Fruit fly (Drosophila melanogaster) whole organism, embryonic: ENCODE data around the gene CG46310.

Source experiments
- Atf-2 ChIP-seq: fragments of 200-800 bp; sonication (Bioruptor generic); optimal IDR thresholded peaks from 2 replicates; lab custom pipeline; 2016; ENCODE audit warnings: missing biosample characterization, missing genetic modification characterization
- Awh ChIP-seq: fragments of 200-800 bp; sonication (Bioruptor generic); IDR thresholded peaks from 2 replicates; pipeline ENCODE4, ENCODE4 v1.3.6; 2022; ENCODE audit warnings: missing biosample characterization, missing genetic modification characterization
- Bgb ChIP-seq: fragments of 200-800 bp; sonication (Bioruptor generic); IDR thresholded peaks from 2 replicates; pipeline ENCODE4 v1.3.6; 2022; ENCODE audit warnings: missing biosample characterization, missing genetic modification characterization; ENCODE audit not compliant: partially characterized antibody
- CG10147 ChIP-seq: fragments of 200-800 bp; sonication (Bioruptor generic); optimal IDR thresholded peaks from 2 replicates; lab custom pipeline; 2019; ENCODE audit warnings: missing biosample characterization, mild to moderate bottlenecking, missing genetic modification characterization, moderate library complexity
- CG1024 ChIP-seq: fragments of 200-800 bp; sonication (Bioruptor generic); IDR thresholded peaks from 2 replicates; pipeline ENCODE4 v1.3.6; 2022; ENCODE audit warnings: missing biosample characterization, missing genetic modification characterization
- CG10274 ChIP-seq: fragments of 200-800 bp; sonication (Bioruptor generic); optimal IDR thresholded peaks from 3 replicates; lab custom pipeline; 2017; ENCODE audit warnings: missing biosample characterization, mild to moderate bottlenecking, missing genetic modification characterization
- CG10654 ChIP-seq: fragments of 200-800 bp; sonication (Bioruptor generic); optimal IDR thresholded peaks from 2 replicates; lab custom pipeline; 2016; ENCODE audit warnings: missing biosample characterization, missing genetic modification characterization
- CG11504 ChIP-seq: fragments of 200-800 bp; sonication (Bioruptor generic); optimal IDR thresholded peaks from 3 replicates; lab custom pipeline; 2019; ENCODE audit warnings: missing biosample characterization, mild to moderate bottlenecking, missing genetic modification characterization, moderate library complexity
- CG12071 ChIP-seq: fragments of 200-800 bp; sonication (Bioruptor generic); optimal IDR thresholded peaks from 3 replicates; lab custom pipeline; 2018; ENCODE audit warnings: missing biosample characterization, mild to moderate bottlenecking, missing genetic modification characterization
- CG13424 ChIP-seq: fragments of 200-800 bp; sonication (Bioruptor generic); optimal IDR thresholded peaks from 2 replicates; lab custom pipeline; 2019; ENCODE audit warnings: missing biosample characterization, mild to moderate bottlenecking, missing genetic modification characterization, moderate library complexity
- CG13624 ChIP-seq: fragments of 200-800 bp; sonication (Bioruptor generic); optimal IDR thresholded peaks from 2 replicates; lab custom pipeline; 2016; ENCODE audit warnings: missing biosample characterization, missing genetic modification characterization
- CG14667 ChIP-seq: fragments of 200-800 bp; sonication (Bioruptor generic); IDR thresholded peaks from 2 replicates; pipeline ENCODE4 v1.3.6; 2022; ENCODE audit warnings: missing biosample characterization, missing genetic modification characterization
- CG18011 ChIP-seq: fragments of 200-800 bp; sonication (Bioruptor generic); optimal IDR thresholded peaks from 2 replicates; lab custom pipeline; 2017; ENCODE audit warnings: missing biosample characterization, missing genetic modification characterization, mild to moderate bottlenecking, moderate library complexity, missing genotype
- CG2199 ChIP-seq: fragments of 200-800 bp; sonication (Bioruptor generic); IDR thresholded peaks from 3 replicates; pipeline ENCODE4 v1.3.6; 2022; ENCODE audit warnings: missing biosample characterization, missing genetic modification characterization
- CG2678 ChIP-seq: fragments of 200-800 bp; sonication (Bioruptor generic); optimal IDR thresholded peaks from 3 replicates; lab custom pipeline; 2019; ENCODE audit warnings: missing biosample characterization, mild to moderate bottlenecking, missing genetic modification characterization, moderate library complexity
- CG3847 ChIP-seq: fragments of 200-800 bp; sonication (Bioruptor generic); IDR thresholded peaks from 2 replicates; pipeline ENCODE4 v1.3.6; 2022; ENCODE audit warnings: missing biosample characterization, missing genetic modification characterization
- CG4404 ChIP-seq: fragments of 200-800 bp; sonication (Bioruptor generic); IDR thresholded peaks from 2 replicates; pipeline ENCODE4 v1.3.6; 2022; ENCODE audit warnings: missing biosample characterization, missing genetic modification characterization
- CG8290 ChIP-seq, 3 experiments: fragments of 200-800 bp; sonication (Bioruptor generic); optimal IDR thresholded peaks; 2 replicates each; lab custom pipeline; 2016 to 2019; ENCODE audit warnings: missing biosample characterization in 3 of 3, missing genetic modification characterization in 3 of 3, mild to moderate bottlenecking in 2 of 3, moderate library complexity in 1 of 3
- CTCF ChIP-seq: fragments of 200-800 bp; sonication (Bioruptor generic); optimal IDR thresholded peaks from 2 replicates; lab custom pipeline; 2017; ENCODE audit warnings: missing biosample characterization, mild to moderate bottlenecking, missing genetic modification characterization, moderate library complexity
- CoRest ChIP-seq: fragments of 200-800 bp; sonication (Bioruptor generic); optimal IDR thresholded peaks from 3 replicates; lab custom pipeline; 2018; ENCODE audit warnings: missing biosample characterization, mild to moderate bottlenecking, missing genetic modification characterization, moderate library complexity
- Dp ChIP-seq: fragments of 200-800 bp; sonication (Bioruptor generic); optimal IDR thresholded peaks from 2 replicates; lab custom pipeline; 2018; ENCODE audit warnings: missing biosample characterization, mild to moderate bottlenecking, missing genetic modification characterization, moderate library complexity
- Drgx ChIP-seq: fragments of 200-800 bp; sonication (Bioruptor generic); IDR thresholded peaks from 2 replicates; pipeline ENCODE4 v1.3.6; 2022; ENCODE audit warnings: missing biosample characterization, missing genetic modification characterization
- Hey ChIP-seq: fragments of 200-800 bp; sonication (Bioruptor generic); optimal IDR thresholded peaks from 3 replicates; lab custom pipeline; 2018; ENCODE audit warnings: missing biosample characterization, mild to moderate bottlenecking, missing genetic modification characterization
- HmgZ ChIP-seq: fragments of 200-800 bp; sonication (Bioruptor generic); optimal IDR thresholded peaks from 2 replicates; lab custom pipeline; 2018; ENCODE audit warnings: missing biosample characterization, mild to moderate bottlenecking, missing genetic modification characterization
- Lhr ChIP-seq: fragments of 200-800 bp; sonication (Bioruptor generic); optimal IDR thresholded peaks from 3 replicates; lab custom pipeline; 2017; ENCODE audit warnings: mild to moderate bottlenecking, missing biosample characterization, missing genetic modification reagents, missing genetic modification characterization
- Max ChIP-seq: fragments of 200-800 bp; sonication (Bioruptor generic); optimal IDR thresholded peaks from 2 replicates; lab custom pipeline; 2016; ENCODE audit warnings: missing biosample characterization, mild to moderate bottlenecking, missing genetic modification characterization
- PHDP ChIP-seq: fragments of 200-800 bp; sonication (Bioruptor generic); optimal IDR thresholded peaks from 3 replicates; lab custom pipeline; 2018; ENCODE audit warnings: missing biosample characterization, mild to moderate bottlenecking, missing genetic modification characterization, moderate library complexity
- cg ChIP-seq: fragments of 200-800 bp; sonication (Bioruptor generic); optimal IDR thresholded peaks from 3 replicates; lab custom pipeline; 2019; ENCODE audit warnings: missing biosample characterization, mild to moderate bottlenecking, missing genetic modification characterization, moderate library complexity
- chinmo ChIP-seq: fragments of 200-800 bp; sonication (Bioruptor generic); IDR thresholded peaks from 4 replicates; pipeline ENCODE4 v1.3.6; 2022; ENCODE audit warnings: missing biosample characterization, missing genetic modification characterization; ENCODE audit not compliant: partially characterized antibody
- cwo ChIP-seq: fragments of 200-800 bp; sonication (Bioruptor generic); optimal IDR thresholded peaks from 3 replicates; lab custom pipeline; 2017; ENCODE audit warnings: missing biosample characterization, missing genetic modification characterization, mild to moderate bottlenecking, moderate library complexity, missing genetic modification reagents
- en ChIP-seq: fragments of 200-800 bp; sonication (Bioruptor generic); optimal IDR thresholded peaks from 2 replicates; lab custom pipeline; 2016; ENCODE audit warnings: missing biosample characterization, missing genetic modification characterization
- fru ChIP-seq: fragments of >200 bp; optimal IDR thresholded peaks from 2 replicates; lab custom pipeline; 2017
- grn ChIP-seq: fragments of 200-800 bp; sonication (Bioruptor generic); optimal IDR thresholded peaks from 3 replicates; lab custom pipeline; 2017; ENCODE audit warnings: missing biosample characterization, missing genetic modification characterization
- h ChIP-seq: fragments of >200 bp; optimal IDR thresholded peaks from 2 replicates; lab custom pipeline; 2017
- mirr ChIP-seq: fragments of 200-800 bp; sonication (Bioruptor generic); optimal IDR thresholded peaks from 3 replicates; lab custom pipeline; 2018; ENCODE audit warnings: missing biosample characterization, mild to moderate bottlenecking, missing genetic modification characterization
- mld ChIP-seq: fragments of 200-800 bp; sonication (Bioruptor generic); IDR thresholded peaks from 3 replicates; pipeline ENCODE4 v1.3.6; 2022; ENCODE audit warnings: missing biosample characterization, missing genetic modification characterization; ENCODE audit not compliant: partially characterized antibody
- nerfin-1 ChIP-seq: fragments of 200-800 bp; sonication (Bioruptor generic); optimal IDR thresholded peaks from 3 replicates; lab custom pipeline; 2019; ENCODE audit warnings: missing biosample characterization, mild to moderate bottlenecking, missing genetic modification characterization, moderate library complexity
- nmo ChIP-seq: fragments of 200-800 bp; sonication (Bioruptor generic); optimal IDR thresholded peaks from 2 replicates; lab custom pipeline; 2018; ENCODE audit warnings: missing biosample characterization, mild to moderate bottlenecking, missing genetic modification characterization, moderate library complexity
- onecut ChIP-seq: fragments of 200-800 bp; sonication (Bioruptor generic); IDR thresholded peaks from 2 replicates; pipeline ENCODE4 v1.3.6; 2022; ENCODE audit warnings: missing biosample characterization, missing genetic modification characterization
- pho ChIP-seq: fragments of 200-800 bp; sonication (Bioruptor generic); optimal IDR thresholded peaks from 2 replicates; lab custom pipeline; 2016; ENCODE audit warnings: missing biosample characterization, missing genetic modification characterization
- pnt ChIP-seq: fragments of 200-800 bp; sonication (Bioruptor generic); optimal IDR thresholded peaks from 3 replicates; lab custom pipeline; 2016; ENCODE audit warnings: missing biosample characterization, missing genetic modification characterization
- pros ChIP-seq: fragments of 200-800 bp; sonication (Bioruptor generic); optimal IDR thresholded peaks from 3 replicates; lab custom pipeline; 2019; ENCODE audit warnings: missing biosample characterization, mild to moderate bottlenecking, missing genetic modification characterization, moderate library complexity
- sens-2 ChIP-seq: fragments of 200-800 bp; sonication (Bioruptor generic); IDR thresholded peaks from 2 replicates; pipeline ENCODE4 v1.3.6; 2022; ENCODE audit warnings: missing biosample characterization, missing genetic modification characterization
- stwl ChIP-seq: fragments of 200-800 bp; sonication (Bioruptor generic); optimal IDR thresholded peaks from 3 replicates; lab custom pipeline; 2018; ENCODE audit warnings: missing biosample characterization, mild to moderate bottlenecking, missing genetic modification characterization, moderate library complexity
- sug ChIP-seq: fragments of 200-800 bp; optimal IDR thresholded peaks from 2 replicates; lab custom pipeline; 2019; ENCODE audit warnings: missing biosample characterization, mild to moderate bottlenecking, missing genetic modification characterization, moderate library complexity
- tin ChIP-seq: fragments of 200-800 bp; sonication (Bioruptor generic); optimal IDR thresholded peaks from 3 replicates; lab custom pipeline; 2016; ENCODE audit warnings: missing biosample characterization, missing genetic modification characterization
- tna ChIP-seq: fragments of 200-800 bp; sonication (Bioruptor generic); IDR thresholded peaks from 2 replicates; pipeline ENCODE4 v1.3.6; 2022; ENCODE audit warnings: missing biosample characterization, missing genetic modification characterization; ENCODE audit not compliant: partially characterized antibody
- unc-4 ChIP-seq: fragments of 200-800 bp; sonication (Bioruptor generic); IDR thresholded peaks from 2 replicates; pipeline ENCODE4 v1.3.6; 2022; ENCODE audit warnings: missing biosample characterization, missing genetic modification characterization; ENCODE audit not compliant: partially characterized antibody
- z ChIP-seq: fragments of 200-800 bp; sonication (Bioruptor generic); IDR thresholded peaks from 3 replicates; pipeline ENCODE4 v1.3.6; 2022; ENCODE audit warnings: missing biosample characterization, missing genetic modification characterization

CG46310 gene

DNA sequence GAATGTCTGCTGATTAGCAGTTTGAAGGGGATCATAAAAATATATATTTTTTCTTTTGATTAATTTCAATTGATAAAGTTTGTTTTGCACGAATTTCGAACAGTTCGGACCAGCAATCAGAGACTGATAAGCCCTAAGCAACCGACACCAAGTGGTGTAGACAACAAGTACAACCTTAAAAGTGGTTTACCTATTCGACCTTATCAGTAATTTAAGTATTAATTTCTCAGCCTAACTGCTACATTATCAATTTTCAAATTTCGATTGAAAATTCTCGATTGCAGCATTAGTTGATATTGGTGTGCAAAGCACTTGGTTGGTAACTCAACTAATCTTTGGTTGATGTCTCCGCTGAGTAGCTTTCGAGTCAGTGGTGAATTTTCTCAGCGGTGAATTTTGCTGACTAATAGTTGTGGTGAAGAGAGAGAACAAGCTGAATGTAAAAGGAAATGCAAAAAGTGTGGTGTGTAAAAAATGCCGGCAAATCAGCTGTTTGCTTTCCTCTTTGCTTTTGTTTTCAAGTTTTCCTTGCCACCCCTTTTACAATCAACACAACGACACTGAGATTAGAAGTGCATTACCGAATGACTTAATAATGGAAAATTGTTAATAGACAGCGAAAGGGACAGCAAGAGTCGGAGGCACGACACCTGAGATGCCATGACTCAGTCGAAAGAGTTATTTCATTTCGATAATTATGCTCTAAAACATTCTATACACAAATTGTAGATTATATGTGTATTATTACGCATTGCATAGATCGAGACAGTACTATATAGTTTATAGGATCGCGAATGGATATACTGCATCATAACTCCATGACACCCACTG lies 41.1 kb downstream of the CG46310 start (continued):
- TF ChIP-seq h (lab: Kevin White, UChicago) (no peak), nmo (GFP tag; lab: Kevin White, UChicago) (peak; percentile 9), Dp (GFP tag; lab: Kevin White, UChicago) (peak; percentile 95), CG10654 (no peak), CG11504 (tag; lab: Kevin White, UChicago) (peak; percentile 14), CG1024 (GFP tag; lab: Robert Waterston, UW) (no peak), stwl (peak; percentile 83), unc-4 (GFP tag; lab: Robert Waterston, UW) (peak; percentile 54; the same call in 1 of the 2 replicates), Lhr (peak; percentile 74), sug (tag; lab: Kevin White, UChicago) (peak; percentile 94), chinmo (GFP tag; lab: Robert Waterston, UW) (peak; percentile 81; the same call in 2 of the 4 replicates), Max (GFP tag; lab: Kevin White, UChicago) (no peak), CTCF (GFP tag; lab: Kevin White, UChicago) (peak; percentile 72), CG18011 (peak; percentile 50), Drgx (no peak), PHDP (tag; lab: Kevin White, UChicago) (no peak), CG13624 (GFP tag; lab: Kevin White, UChicago) (peak; percentile 4), cg (GFP tag; lab: Kevin White, UChicago) (peak; percentile 35), HmgZ (tag; lab: Kevin White, UChicago) (peak; percentile 82), pros (GFP tag; lab: Kevin White, UChicago) (peak; percentile 3), CG10274 (GFP tag; lab: Kevin White, UChicago) (no peak), CG13424 (tag; lab: Kevin White, UChicago) (no peak), Bgb (GFP tag; lab: Robert Waterston, UW) (peak; percentile 48; the same call in 1 of the 2 replicates), pho (GFP tag; lab: Kevin White, UChicago) (no peak), tin (GFP tag; lab: Kevin White, UChicago) (no peak), Awh (GFP tag; lab: Robert Waterston, UW) (no peak), cwo (GFP tag; lab: Kevin White, UChicago) (peak; percentile 72), en (GFP tag; lab: Kevin White, UChicago) (no peak), onecut (GFP tag; lab: Robert Waterston, UW) (no peak), CoRest (tag; lab: Kevin White, UChicago) (no peak), tna (GFP tag; lab: Robert Waterston, UW) (peak; percentile 50), CG3847 (GFP tag; lab: Robert Waterston, UW) (no peak), CG4404 (GFP tag; lab: Robert Waterston, UW) (no peak), Hey (tag; lab: Kevin White, UChicago) (peak; percentile 78), sens-2 (GFP tag; lab: Robert Waterston, UW) (no peak), CG10147 (GFP tag; lab: Kevin White, UChicago) (no peak), Atf-2 (GFP tag; lab: Kevin White, UChicago) (no peak), pnt (GFP tag; lab: Kevin White, UChicago) (no peak), mirr (GFP tag; lab: Kevin White, UChicago) (peak; percentile 85), CG2678 (tag; lab: Kevin White, UChicago) (no peak), CG12071 (GFP tag; lab: Kevin White, UChicago) (no peak), CG8290 (GFP tag; optimal IDR thresholded peaks at IDR 0.05; lab: Kevin White, UChicago) (no peak), CG8290 (tag; optimal IDR thresholded peaks at IDR 0.05; lab: Kevin White, UChicago) (peak in 1 of 2 experiments; percentile 70), fru (lab: Kevin White, UChicago) (no peak), grn (GFP tag; lab: Kevin White, UChicago) (peak; percentile 94), nerfin-1 (peak; percentile 37), CG14667 (no peak), mld (GFP tag; lab: Robert Waterston, UW) (no peak), CG2199 (GFP tag; lab: Robert Waterston, UW) (no peak), z (GFP tag; lab: Robert Waterston, UW) (no peak)
